Worm (Caenorhabditis elegans): ENCODE measurements around the gene M7.7.

The M7.7 gene

ce11 chrIV:11110995-11111619 is 21.5 kb downstream of the M7.7 start, which contains the start of gene rps-5 (continued):
- TF ChIP-seq madf-6 (GFP tag; IDR thresholded peaks at IDR 0.05) (peak; percentile 68), zfh-2 (GFP tag; conservative IDR thresholded peaks at IDR 0.05) (no peak), lin-54 (GFP tag; optimal IDR thresholded peaks at IDR 0.05) (peak; percentile 51), F23B12.7 (tag; optimal IDR thresholded peaks at IDR 0.05; ENCODE audit: insufficient read depth) (peak; percentile 13), mcd-1 (GFP tag; IDR thresholded peaks at IDR 0.05) (peak; percentile 54), rcor-1 (GFP tag; IDR thresholded peaks at IDR 0.05) (peak; percentile 40; the same call in 1 of the 2 replicates), tbp1 (GFP tag; optimal IDR thresholded peaks at IDR 0.05) (peak; percentile 34), lin-35 (GFP tag; optimal IDR thresholded peaks at IDR 0.05) (peak in 1 of 3 experiments; percentile 54), hmg-20 (GFP tag; IDR thresholded peaks at IDR 0.05) (no peak), sdz-38 (tag; optimal IDR thresholded peaks at IDR 0.05) (no peak), C17E4.6 (GFP tag; IDR thresholded peaks at IDR 0.05) (no peak), D2030.7 (GFP tag; IDR thresholded peaks at IDR 0.05) (peak; percentile 52; the same call in 1 of the 2 replicates), ztf-3 (GFP tag; optimal IDR thresholded peaks at IDR 0.05) (no peak), tbx-9 (tag; optimal IDR thresholded peaks at IDR 0.05; ENCODE audit: borderline replicate concordance) (no peak), madf-10 (tag; optimal IDR thresholded peaks at IDR 0.05) (no peak), atf-7 (tag; optimal IDR thresholded peaks at IDR 0.05) (no peak), let-607 (tag; optimal IDR thresholded peaks at IDR 0.05) (peak in 1 of 2 experiments; percentile 32), hrde-1 (tag; optimal IDR thresholded peaks at IDR 0.05; ENCODE audit: borderline replicate concordance) (no peak), hmg-1.2 (GFP tag; IDR thresholded peaks at IDR 0.05) (peak; percentile 93), lsl-1 (GFP tag; optimal IDR thresholded peaks at IDR 0.05) (peak; percentile 55), repo-1 (tag; optimal IDR thresholded peaks at IDR 0.05) (no peak), akir-1 (GFP tag; optimal IDR thresholded peaks at IDR 0.05) (no peak), madf-3 (GFP tag; IDR thresholded peaks at IDR 0.05) (no peak), ztf-28 (GFP tag; IDR thresholded peaks at IDR 0.05) (no peak), F37B4.10 (GFP tag; IDR thresholded peaks at IDR 0.05) (no peak), F33H1.4 (GFP tag; IDR thresholded peaks at IDR 0.05) (peak; percentile 83), die-1 (tag; optimal IDR thresholded peaks at IDR 0.05) (no peak), lir-1 (GFP tag; conservative IDR thresholded peaks at IDR 0.05) (no peak)

- TF ChIP-seq egl-18 (GFP tag; IDR thresholded peaks at IDR 0.05) (no peak), ztf-6 (GFP tag; IDR thresholded peaks at IDR 0.05) (no peak), atf-7 (tag; optimal IDR thresholded peaks at IDR 0.05) (no peak), nhr-179 (tag; optimal IDR thresholded peaks at IDR 0.05) (no peak)
Measured at ce11 chrIV:11111898-11112297, 22.3 kb downstream of the M7.7 start.

ce11 chrIV:11112641-11113040 is 23.0 kb downstream of the M7.7 start, which contains the start of gene clc-9:
Gene clc-9, plus strand, starts transcription at chrIV:11112941.
- TF ChIP-seq lag-1 (GFP tag; IDR thresholded peaks at IDR 0.05) (no peak), mes-4 (tag; optimal IDR thresholded peaks at IDR 0.05) (no peak), ama-1 (optimal IDR thresholded peaks at IDR 0.05) (no peak), ama-1 (GFP tag; optimal IDR thresholded peaks at IDR 0.05) (no peak), tlf-1 (GFP tag; optimal IDR thresholded peaks at IDR 0.05) (no peak), B0336.3 (GFP tag; IDR thresholded peaks at IDR 0.05) (no peak), B0261.1 (tag; optimal IDR thresholded peaks at IDR 0.05) (no peak), snpc-1.3 (tag; optimal IDR thresholded peaks at IDR 0.05; ENCODE audit: insufficient read depth) (no peak), zfh-2 (GFP tag; conservative IDR thresholded peaks at IDR 0.05) (no peak), zim-3 (tag; optimal IDR thresholded peaks at IDR 0.05) (no peak), cebp-1 (GFP tag; IDR thresholded peaks at IDR 0.05) (no peak), cebp-1 (tag; optimal IDR thresholded peaks at IDR 0.05) (no peak), egrh-3 (GFP tag; IDR thresholded peaks at IDR 0.05) (no peak), ztf-6 (GFP tag; IDR thresholded peaks at IDR 0.05) (no peak), aptf-3 (GFP tag; IDR thresholded peaks at IDR 0.05) (no peak)

Data from whole organism, young adult.